Worm (Caenorhabditis elegans) whole organism, dauer: ENCODE data around the gene T05A10.6.

ENCODE experiments used
- unc-62 ChIP-seq: sonication (generic microtip); optimal IDR thresholded peaks from 2 replicates; lab custom pipeline; 2017; ENCODE audit warnings: missing biosample characterization, missing genetic modification reagents, missing genetic modification characterization

T05A10.6 gene

DNA sequence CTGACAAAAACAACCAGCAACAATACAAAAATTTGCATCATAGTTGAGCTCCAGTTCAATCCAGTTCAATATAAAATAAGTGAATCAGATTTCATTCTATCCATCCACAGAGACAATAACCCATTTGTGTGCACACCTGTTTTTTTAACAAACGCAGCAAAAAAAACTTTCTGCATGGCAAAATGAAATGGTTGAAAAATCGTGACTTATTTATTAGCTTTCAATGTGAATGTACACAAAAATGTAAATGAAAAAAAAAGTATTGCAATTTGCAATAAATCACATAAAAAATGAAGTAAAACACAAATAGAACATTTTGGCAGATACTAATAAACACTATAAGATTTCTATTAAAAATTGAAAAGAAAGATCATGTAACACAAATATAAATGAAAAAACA, at the start of gene T05A10.6:
TSS of gene T05A10.6 (minus strand) at position 101 of the 400 bp plus-strand sequence.
- TF ChIP-seq unc-62 (GFP tag; lab: Kevin White, UChicago), result no peak

DNA sequence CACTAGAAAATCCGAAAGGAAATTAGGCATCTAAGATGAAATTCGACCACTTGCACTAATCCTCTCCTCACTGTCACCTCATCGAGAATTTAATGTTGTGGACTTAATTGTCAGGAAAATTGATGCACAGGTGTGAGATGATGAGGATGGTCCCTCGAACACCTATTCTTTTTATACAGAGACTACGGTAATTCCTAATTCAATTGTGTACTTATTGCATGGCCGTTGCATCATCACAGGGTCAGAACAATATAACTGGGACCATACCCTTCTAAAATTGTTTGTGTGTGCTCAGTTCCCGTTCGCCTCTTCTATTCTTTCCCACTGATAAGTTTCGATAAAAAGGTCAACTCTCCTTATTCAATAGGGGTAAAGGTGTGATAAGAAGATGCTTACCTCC, 49.6 kb upstream of the T05A10.6 start:
- no peak for TF ChIP-seq unc-62 (GFP tag; lab: Kevin White, UChicago)

DNA sequence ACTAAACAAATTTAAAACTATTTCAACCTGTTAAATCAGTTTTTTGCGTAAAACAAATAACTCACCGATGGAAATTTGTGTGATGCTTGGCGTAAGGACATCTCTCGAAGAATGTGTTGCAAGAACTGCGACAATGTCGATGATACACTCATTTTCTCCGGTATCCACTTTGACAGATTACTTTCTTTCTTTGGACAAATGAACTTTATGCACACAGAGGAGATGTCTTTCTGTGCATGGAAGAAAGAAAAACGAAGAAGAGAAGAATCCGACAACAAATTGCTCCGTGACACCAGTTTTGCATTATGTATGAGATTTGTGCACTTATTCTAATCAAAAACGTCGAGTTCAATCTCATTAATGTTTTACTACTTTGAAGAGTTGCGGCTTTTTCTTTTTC, 44.0 kb upstream of the T05A10.6 start, which contains the start of gene plc-1:
TSS of gene plc-1 (minus strand) at position 101 of the 400 bp plus-strand sequence.
- TF ChIP-seq unc-62 (GFP tag; lab: Kevin White, UChicago), result no peak

DNA sequence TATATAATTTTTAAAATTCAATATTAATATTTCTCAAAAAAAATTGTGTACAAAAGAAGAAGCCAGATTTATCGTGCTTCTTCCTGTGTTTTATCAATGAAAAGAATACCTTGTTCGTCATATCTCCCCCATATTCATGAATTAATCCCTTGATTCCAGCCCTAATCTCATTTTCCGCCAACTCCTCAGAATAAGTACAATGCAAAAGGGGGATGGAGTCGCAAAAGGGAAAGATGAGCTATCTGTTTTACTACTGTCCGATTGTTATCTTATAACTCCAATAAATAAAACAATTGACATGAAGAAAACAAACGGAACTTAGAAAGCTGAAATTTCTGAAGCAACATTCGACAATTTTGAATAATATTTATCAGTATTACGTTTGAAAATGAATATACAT, 43.1 kb upstream of the T05A10.6 start:
- TF ChIP-seq unc-62 (GFP tag; lab: Kevin White, UChicago), result no peak

DNA sequence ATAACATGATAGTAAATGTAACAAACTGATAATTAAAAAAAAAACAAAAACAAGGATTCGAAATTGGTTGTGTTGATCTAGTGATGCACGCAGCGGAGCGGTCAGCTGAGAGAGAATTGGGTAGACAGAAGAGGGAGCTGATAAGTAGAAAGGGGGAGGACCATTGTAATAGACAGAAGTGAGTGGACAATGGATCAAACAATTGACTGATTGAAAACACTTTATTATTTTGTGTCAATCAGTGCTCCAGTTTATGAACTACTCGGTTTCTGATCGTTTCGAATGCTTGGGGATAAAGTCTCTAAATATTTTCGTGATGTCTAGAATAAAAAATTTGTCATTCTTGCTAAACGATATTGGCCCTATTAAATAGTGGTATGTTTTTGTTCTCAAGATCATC, 40.0 kb upstream of the T05A10.6 start:
- TF ChIP-seq unc-62 (GFP tag; lab: Kevin White, UChicago), result no peak

ce11 chrX:10821160-10821559, 26.6 kb upstream of the T05A10.6 start:
- TF ChIP-seq unc-62 (GFP tag; lab: Kevin White, UChicago), result no peak

DNA sequence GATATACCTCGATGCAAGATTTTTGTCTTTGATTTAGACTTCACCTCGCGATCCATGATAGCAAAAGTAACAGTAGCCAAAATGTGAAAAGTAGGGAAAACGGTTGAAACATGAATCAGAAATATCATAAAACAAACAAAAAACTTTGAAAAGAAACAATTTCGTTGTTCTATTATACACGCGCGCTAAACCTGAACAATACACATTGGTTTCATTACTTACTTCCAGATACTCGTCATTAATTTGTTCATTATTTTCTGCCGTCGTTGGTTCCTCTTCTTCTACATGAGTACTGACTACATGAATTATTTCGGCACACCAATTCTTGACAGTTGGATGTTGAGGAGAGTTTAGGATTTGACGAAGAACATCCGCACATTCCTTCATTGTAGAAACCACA, 26.0 kb upstream of the T05A10.6 start, which contains the start of gene F31B12.3:
TSS of gene F31B12.3 (minus strand) at position 101 of the 400 bp plus-strand sequence.
- no peak for TF ChIP-seq unc-62 (GFP tag; lab: Kevin White, UChicago)

- no peak for TF ChIP-seq unc-62 (GFP tag; lab: Kevin White, UChicago)
These were observed 9.9 kb upstream of the T05A10.6 start, which contains the start of gene F31B12.4 for ce11 chrX:10804441-10804840. F31B12.4 (plus strand) TSS chrX:10804741.

ce11 chrX:10792435-10792834, 2.1 kb downstream of the T05A10.6 start, which contains the start of gene vap-2:
vap-2 (minus strand) TSS chrX:10792535.
- TF ChIP-seq unc-62 (GFP tag; lab: Kevin White, UChicago), result no peak

DNA sequence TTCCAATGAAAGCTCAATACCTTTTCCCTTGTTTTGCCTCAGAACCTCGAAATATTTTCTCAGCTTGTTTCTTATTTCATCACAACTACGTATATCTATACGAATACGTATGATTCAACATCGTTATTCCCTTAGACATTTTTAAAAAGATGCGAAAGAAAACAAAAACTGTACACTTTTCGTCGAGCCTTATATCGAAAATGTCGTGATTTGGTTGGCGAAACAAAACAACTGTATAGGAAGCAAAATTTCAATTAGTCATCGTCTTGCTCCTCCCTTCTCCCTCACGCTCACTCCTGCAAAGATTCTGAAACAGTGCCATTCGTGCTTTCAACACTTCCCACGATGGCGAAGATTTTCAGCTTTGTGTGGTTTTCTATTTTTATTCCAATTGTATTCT, 7.3 kb downstream of the T05A10.6 start, which contains the start of gene ttr-14:
TSS of gene ttr-14 (plus strand) at position 301 of the 400 bp plus-strand sequence.
- TF ChIP-seq unc-62 (GFP tag; lab: Kevin White, UChicago), result no peak

DNA sequence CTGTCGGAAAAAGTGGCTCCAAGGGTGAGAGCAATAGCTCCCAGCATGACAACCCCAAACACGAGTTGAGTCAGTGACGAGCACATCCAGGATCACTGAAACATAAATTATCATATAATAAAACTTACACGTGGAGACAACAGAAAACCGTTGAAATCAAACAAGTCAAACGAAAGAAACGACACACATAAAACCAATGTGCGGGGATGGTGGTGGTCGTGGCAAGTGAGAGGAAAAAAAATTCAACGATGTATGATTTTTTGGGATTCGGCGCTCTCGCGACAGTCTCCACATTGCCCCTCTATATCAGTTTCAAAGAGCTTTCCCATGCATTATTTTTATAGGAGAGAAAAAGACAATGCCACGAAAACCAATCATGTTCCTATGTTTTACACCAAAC, 10.7 kb downstream of the T05A10.6 start, which contains the start of gene clc-4:
TSS of gene clc-4 (minus strand) at position 101 of the 400 bp plus-strand sequence.
- no peak for TF ChIP-seq unc-62 (GFP tag; lab: Kevin White, UChicago)

DNA sequence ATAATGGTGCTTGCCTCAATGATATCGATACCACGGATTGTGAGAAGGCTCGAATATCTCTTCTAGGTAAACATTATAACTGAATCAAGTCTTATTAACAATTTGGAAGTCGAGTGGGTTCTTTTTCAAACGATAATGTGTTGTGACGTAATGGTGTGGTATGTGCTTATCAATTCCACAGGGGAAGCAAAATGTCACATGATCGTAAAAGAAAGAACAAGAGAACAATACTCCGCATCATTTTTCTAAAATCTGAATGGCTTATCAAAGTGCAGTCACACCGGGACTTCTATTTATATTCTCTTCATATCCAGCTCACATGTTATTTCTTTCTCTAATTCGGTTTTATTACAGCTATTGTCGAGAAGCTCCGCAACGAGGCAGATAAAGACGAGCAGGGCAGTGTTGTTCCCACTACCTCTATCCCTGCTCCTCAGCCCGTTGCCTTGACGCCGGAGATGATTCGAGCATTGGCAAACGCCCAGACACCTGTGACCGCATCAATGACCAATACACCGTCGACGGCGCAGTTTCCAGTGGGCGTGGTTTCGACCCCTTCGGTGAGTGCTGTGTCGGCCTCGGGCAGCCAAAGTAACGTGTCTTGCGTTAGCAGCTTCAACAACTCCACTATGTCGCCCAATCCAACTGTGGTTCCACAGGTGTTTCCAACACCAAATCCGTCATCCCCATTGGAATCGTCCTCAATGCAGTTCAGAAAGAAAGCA, 13.8 kb downstream of the T05A10.6 start:
- no peak for TF ChIP-seq unc-62 (GFP tag; lab: Kevin White, UChicago)

DNA sequence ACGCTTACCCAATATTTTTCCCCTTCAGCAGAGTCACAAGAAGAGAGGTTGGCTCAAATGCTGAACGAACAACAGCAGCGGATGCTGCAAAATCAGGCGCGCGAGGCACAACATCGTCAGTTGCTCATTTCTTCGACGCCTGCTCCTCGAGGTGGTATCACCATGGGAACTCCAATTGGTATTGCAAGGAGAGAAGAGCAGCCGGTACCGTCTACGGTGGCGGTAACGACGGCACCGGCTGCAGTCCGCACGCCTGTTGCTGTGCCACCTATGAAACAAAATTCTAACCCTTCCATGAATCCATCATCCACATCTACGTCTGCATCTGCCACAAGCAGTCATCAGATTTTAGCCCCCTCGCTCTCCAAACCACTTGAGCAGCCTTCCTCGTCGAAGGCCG, 19.7 kb downstream of the T05A10.6 start:
- no peak for TF ChIP-seq unc-62 (GFP tag; lab: Kevin White, UChicago)

DNA sequence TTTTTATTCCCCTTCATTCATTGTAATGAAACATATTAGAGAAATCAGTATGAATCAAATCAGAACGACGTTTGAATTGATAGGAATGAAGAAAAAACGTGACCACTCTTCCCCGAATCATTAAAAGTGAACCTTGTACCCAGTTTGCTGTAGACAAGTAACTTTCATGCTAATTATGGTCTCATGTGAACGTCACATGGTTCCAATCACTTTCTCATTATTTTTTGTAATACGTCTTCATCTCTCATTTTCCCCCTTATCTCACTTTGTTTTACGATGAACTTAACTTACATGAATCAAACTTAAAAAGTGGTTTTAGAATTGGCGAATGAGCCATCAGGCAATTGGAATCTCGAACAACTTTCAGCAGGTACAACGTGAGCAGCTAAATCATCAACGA, 21.8 kb downstream of the T05A10.6 start:
- no peak for TF ChIP-seq unc-62 (GFP tag; lab: Kevin White, UChicago)

DNA sequence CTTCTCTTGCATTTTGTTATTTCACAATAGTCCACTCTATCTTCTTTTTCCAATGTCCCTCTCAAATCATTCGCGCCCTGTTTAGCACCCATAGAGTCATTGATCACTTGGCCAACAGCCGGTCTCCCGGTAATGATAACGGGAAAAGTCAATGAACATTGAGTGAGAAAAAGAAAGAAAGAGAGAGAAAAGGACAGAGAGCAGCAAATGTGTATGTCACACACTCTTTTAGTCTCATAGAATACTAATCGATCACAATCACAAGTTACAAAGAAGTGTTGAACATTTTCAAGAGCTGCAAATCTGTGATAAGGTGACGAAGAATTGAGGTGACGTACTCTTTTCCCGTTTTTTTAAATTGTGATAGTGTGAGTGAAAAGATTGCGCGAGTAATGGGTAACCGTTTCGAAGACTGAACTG, 22.4 kb downstream of the T05A10.6 start:
- TF ChIP-seq unc-62 (GFP tag; lab: Kevin White, UChicago), result no peak

DNA sequence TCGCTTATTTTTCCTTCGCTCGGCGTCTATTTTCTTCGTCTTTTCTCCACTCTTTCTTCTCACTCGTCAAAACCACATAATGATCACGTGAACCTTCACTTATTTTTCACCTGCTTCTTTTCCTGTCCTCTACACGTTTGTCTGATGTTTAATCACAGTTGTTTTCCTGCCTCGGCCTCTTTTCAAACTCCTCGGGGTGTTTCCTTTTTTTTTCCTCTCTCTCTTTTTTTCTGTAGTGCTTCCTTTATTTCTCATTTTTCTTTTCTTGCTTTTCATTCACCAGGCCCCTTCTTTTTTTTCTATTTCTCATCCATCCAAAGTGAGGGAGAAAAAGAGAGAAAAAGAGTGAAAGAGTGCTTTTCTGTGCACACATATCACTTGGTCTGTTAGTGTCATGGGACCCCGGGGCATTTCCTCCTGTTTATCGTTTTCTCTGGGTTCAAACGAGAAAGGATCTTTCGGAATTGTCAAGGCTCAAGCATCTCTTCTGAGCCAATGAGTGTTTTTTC, 23.5 kb downstream of the T05A10.6 start:
- no peak for TF ChIP-seq unc-62 (GFP tag; lab: Kevin White, UChicago)

ce11 chrX:10769959-10770358, 24.6 kb downstream of the T05A10.6 start:
- no peak for TF ChIP-seq unc-62 (GFP tag; lab: Kevin White, UChicago)
